Worm (Caenorhabditis elegans) whole organism, late embryonic: Measurements from ENCODE around the gene K10C9.7.

Experiments used
- T23F11.4 ChIP-seq: fragments of 200-800 bp; sonication (Bioruptor generic); optimal IDR thresholded peaks from 2 replicates; lab custom pipeline; 2018; ENCODE audit warnings: mild to moderate bottlenecking, missing genetic modification characterization, missing compliant biosample characterization
- ahr-1 ChIP-seq: sonication (generic microtip); optimal IDR thresholded peaks from 2 replicates; lab custom pipeline; 2016; ENCODE audit warnings: missing genetic modification characterization, missing compliant biosample characterization
- ama-1 ChIP-seq: fragments of 150-350 bp; optimal IDR thresholded peaks from 2 replicates; lab custom pipeline; 2014
- ceh-22 ChIP-seq: sonication (generic microtip); optimal IDR thresholded peaks from 2 replicates; lab custom pipeline; 2017; ENCODE audit warnings: missing biosample characterization, missing genetic modification characterization
- fkh-10 ChIP-seq: fragments of 150-350 bp; optimal IDR thresholded peaks from 2 replicates; lab custom pipeline; 2014; ENCODE audit warnings: missing biosample characterization, missing genetic modification reagents, missing genetic modification characterization
- hlh-8 ChIP-seq: sonication (generic microtip); optimal IDR thresholded peaks from 2 replicates; lab custom pipeline; 2016; ENCODE audit warnings: missing genotype, missing genetic modification characterization, missing compliant biosample characterization
- pqm-1 ChIP-seq: sonication (generic microtip); optimal IDR thresholded peaks from 2 replicates; lab custom pipeline; 2016; ENCODE audit warnings: missing genetic modification characterization, missing compliant biosample characterization
- ref-2 ChIP-seq: sonication (generic microtip); optimal IDR thresholded peaks from 2 replicates; lab custom pipeline; 2016; ENCODE audit warnings: missing genetic modification characterization, missing compliant biosample characterization
- ttx-3 ChIP-seq: sonication (generic microtip); optimal IDR thresholded peaks from 2 replicates; lab custom pipeline; 2016; ENCODE audit warnings: missing genetic modification reagents, missing genetic modification characterization, missing compliant biosample characterization
- unc-55 ChIP-seq: sonication (generic microtip); optimal IDR thresholded peaks from 2 replicates; lab custom pipeline; 2017; ENCODE audit warnings: missing biosample characterization, missing genetic modification reagents, missing genetic modification characterization
- unc-86 ChIP-seq: sonication (generic microtip); optimal IDR thresholded peaks from 2 replicates; lab custom pipeline; 2016; ENCODE audit warnings: missing genetic modification characterization, missing compliant biosample characterization

- TF ChIP-seq fkh-10 (GFP tag; lab: Kevin White, UChicago) (no peak), unc-55 (GFP tag; lab: Kevin White, UChicago) (no peak), hlh-8 (tag; lab: Kevin White, UChicago) (no peak), ama-1 (no peak), pqm-1 (tag; lab: Kevin White, UChicago) (no peak), ceh-22 (tag; lab: Kevin White, UChicago) (no peak), ref-2 (no peak), ahr-1 (no peak), T23F11.4 (GFP tag; lab: Kevin White, UChicago) (no peak), unc-86 (tag; lab: Kevin White, UChicago) (no peak), ttx-3 (tag; lab: Kevin White, UChicago) (no peak)
Observed at ce11 chrV:1061295-1061694, 6.1 kb downstream of the K10C9.7 start, which contains the start of gene rnst-2.
